Fruit fly (Drosophila melanogaster): ENCODE results near the gene Hers.

The Hers gene

dm6 chrX:19850503-19851094, 15.3 kb upstream of the Hers start (continued):
- TF ChIP-seq CG4328 (GFP tag; optimal IDR thresholded peaks at IDR 0.05) (peak; percentile 50), Hr39 (optimal IDR thresholded peaks at IDR 0.05) (no peak), CG3065 (GFP tag; optimal IDR thresholded peaks at IDR 0.05) (peak; percentile 90), unc-4 (GFP tag; IDR thresholded peaks at IDR 0.05; ENCODE audit: partially characterized antibody) (no peak), Hr78 (GFP tag; optimal IDR thresholded peaks at IDR 0.05) (peak in 1 of 2 experiments; percentile 74), sim (GFP tag; IDR thresholded peaks at IDR 0.05) (peak; percentile 71), Lpt (GFP tag; optimal IDR thresholded peaks at IDR 0.05) (no peak), Tbp (GFP tag; optimal IDR thresholded peaks at IDR 0.05) (no peak), ro (GFP tag; IDR thresholded peaks at IDR 0.05) (peak; percentile 67), cg (GFP tag; optimal IDR thresholded peaks at IDR 0.05) (peak; percentile 76), CG9876 (GFP tag; optimal IDR thresholded peaks at IDR 0.05) (peak; percentile 81), vnd (GFP tag; IDR thresholded peaks at IDR 0.05; ENCODE audit: partially characterized antibody) (no peak), lbe (GFP tag; optimal IDR thresholded peaks at IDR 0.05) (peak; percentile 44), CG11696 (GFP tag; IDR thresholded peaks at IDR 0.05) (peak; percentile 68), CG16815 (GFP tag; optimal IDR thresholded peaks at IDR 0.05) (peak; percentile 91), CG12942 (GFP tag; optimal IDR thresholded peaks at IDR 0.05) (peak; percentile 90), ash1 (GFP tag; optimal IDR thresholded peaks at IDR 0.05) (no peak), Hsf (GFP tag; optimal IDR thresholded peaks at IDR 0.05) (peak; percentile 94), tup (GFP tag; optimal IDR thresholded peaks at IDR 0.05) (peak; percentile 70), CG17912 (GFP tag; optimal IDR thresholded peaks at IDR 0.05) (no peak), CG7271 (tag; optimal IDR thresholded peaks at IDR 0.05) (peak; percentile 84), CG30020 (tag; optimal IDR thresholded peaks at IDR 0.05) (no peak), CG9609 (GFP tag; optimal IDR thresholded peaks at IDR 0.05) (peak; percentile 90), NC2α (GFP tag; optimal IDR thresholded peaks at IDR 0.05) (peak; percentile 91), CG5953 (GFP tag; IDR thresholded peaks at IDR 0.05) (peak; percentile 85), CG11723 (GFP tag; optimal IDR thresholded peaks at IDR 0.05) (peak; percentile 75), sc (optimal IDR thresholded peaks at IDR 0.05) (no peak), sc (GFP tag; optimal IDR thresholded peaks at IDR 0.05) (peak; percentile 93), Ravus (GFP tag; IDR thresholded peaks at IDR 0.05) (peak; percentile 57), CG6654 (GFP tag; optimal IDR thresholded peaks at IDR 0.05) (peak; percentile 79), zen (tag; optimal IDR thresholded peaks at IDR 0.05) (peak; percentile 96), croc (GFP tag; conservative IDR thresholded peaks at IDR 0.05) (peak; percentile 90), luna (GFP tag; optimal IDR thresholded peaks at IDR 0.05) (peak; percentile 43), bab2 (GFP tag; optimal IDR thresholded peaks at IDR 0.05) (peak; percentile 90), knrl (GFP tag; IDR thresholded peaks at IDR 0.05; ENCODE audit: partially characterized antibody) (no peak), CG15696 (tag; optimal IDR thresholded peaks at IDR 0.05) (peak; percentile 92), CG2120 (GFP tag; optimal IDR thresholded peaks at IDR 0.05) (peak; percentile 74), seq (GFP tag; IDR thresholded peaks at IDR 0.05) (peak; percentile 63; the same call in 1 of the 2 replicates), eve (GFP tag; optimal IDR thresholded peaks at IDR 0.05) (peak in 1 of 2 experiments; percentile 24), CG12219 (GFP tag; optimal IDR thresholded peaks at IDR 0.05) (peak; percentile 89), CG31441 (GFP tag; IDR thresholded peaks at IDR 0.05) (peak; percentile 95), Hmx (GFP tag; optimal IDR thresholded peaks at IDR 0.05) (peak; percentile 63), fu2 (GFP tag; optimal IDR thresholded peaks at IDR 0.05) (peak; percentile 57), CG6813 (GFP tag; optimal IDR thresholded peaks at IDR 0.05) (peak; percentile 89), dm (GFP tag; optimal IDR thresholded peaks at IDR 0.05) (peak; percentile 73), CG11247 (GFP tag; IDR thresholded peaks at IDR 0.05) (peak; percentile 50), NC2β (GFP tag; optimal IDR thresholded peaks at IDR 0.05) (peak; percentile 95), CG17186 (GFP tag; optimal IDR thresholded peaks at IDR 0.05) (peak; percentile 50), CG13624 (GFP tag; optimal IDR thresholded peaks at IDR 0.05) (peak; percentile 82), Pdp1 (GFP tag; optimal IDR thresholded peaks at IDR 0.05) (peak; percentile 91 to 92), trem (tag; optimal IDR thresholded peaks at IDR 0.05) (peak; percentile 79)
